Fruit fly (Drosophila melanogaster) whole organism, embryonic: Measurements from ENCODE around the gene Inx7.

Source experiments
- Atf3 ChIP-seq: fragments of 200-800 bp; sonication (Bioruptor generic); optimal IDR thresholded peaks from 3 replicates; lab custom pipeline; 2016; ENCODE audit warnings: missing biosample characterization, missing genetic modification characterization
- BEAF-32 ChIP-seq: fragments of 200-800 bp; sonication (Bioruptor generic); optimal IDR thresholded peaks from 3 replicates; lab custom pipeline; 2017; ENCODE audit warnings: missing biosample characterization, missing genetic modification characterization, mild to moderate bottlenecking, moderate library complexity, missing genetic modification reagents
- CG11696 ChIP-seq: fragments of 200-800 bp; sonication (Bioruptor generic); IDR thresholded peaks from 2 replicates; pipeline ENCODE4 v1.3.6; 2022; ENCODE audit warnings: missing biosample characterization, missing genetic modification characterization
- CG12071 ChIP-seq: fragments of 200-800 bp; sonication (Bioruptor generic); optimal IDR thresholded peaks from 3 replicates; lab custom pipeline; 2018; ENCODE audit warnings: missing biosample characterization, mild to moderate bottlenecking, missing genetic modification characterization
- CG13424 ChIP-seq: fragments of 200-800 bp; sonication (Bioruptor generic); optimal IDR thresholded peaks from 2 replicates; lab custom pipeline; 2019; ENCODE audit warnings: missing biosample characterization, mild to moderate bottlenecking, missing genetic modification characterization, moderate library complexity
- CG13775 ChIP-seq: fragments of 200-800 bp; sonication (Bioruptor generic); optimal IDR thresholded peaks from 3 replicates; lab custom pipeline; 2017; ENCODE audit warnings: missing biosample characterization, mild to moderate bottlenecking, missing genetic modification characterization
- CG13894 ChIP-seq: fragments of 200-800 bp; sonication (Bioruptor generic); optimal IDR thresholded peaks from 3 replicates; lab custom pipeline; 2018; ENCODE audit warnings: missing biosample characterization, mild to moderate bottlenecking, missing genetic modification characterization, moderate library complexity
- CG14710 ChIP-seq: fragments of 200-800 bp; sonication (Bioruptor generic); optimal IDR thresholded peaks from 3 replicates; lab custom pipeline; 2019; ENCODE audit warnings: missing biosample characterization, mild to moderate bottlenecking, missing genetic modification characterization, moderate library complexity
- CG14965 ChIP-seq: fragments of 200-800 bp; sonication (Bioruptor generic); optimal IDR thresholded peaks from 2 replicates; lab custom pipeline; 2016; ENCODE audit warnings: missing biosample characterization, missing genetic modification characterization, borderline replicate concordance
- CG17568 ChIP-seq: fragments of 200-800 bp; sonication (Bioruptor generic); optimal IDR thresholded peaks from 2 replicates; lab custom pipeline; 2018; ENCODE audit warnings: missing biosample characterization, mild to moderate bottlenecking, missing genetic modification characterization, moderate library complexity
- CG17802 ChIP-seq: fragments of 200-800 bp; sonication (Bioruptor generic); optimal IDR thresholded peaks from 2 replicates; lab custom pipeline; 2018; ENCODE audit warnings: missing biosample characterization, mild to moderate bottlenecking, missing genetic modification characterization, moderate library complexity
- CG18011 ChIP-seq: fragments of 200-800 bp; sonication (Bioruptor generic); optimal IDR thresholded peaks from 2 replicates; lab custom pipeline; 2017; ENCODE audit warnings: missing biosample characterization, missing genetic modification characterization, mild to moderate bottlenecking, moderate library complexity, missing genotype
- CG32767 ChIP-seq: fragments of 200-800 bp; sonication (Bioruptor generic); IDR thresholded peaks from 2 replicates; pipeline ENCODE4 v1.3.6; 2022; ENCODE audit warnings: missing biosample characterization, missing genetic modification characterization
- CG3838 ChIP-seq: fragments of 200-800 bp; sonication (Bioruptor generic); optimal IDR thresholded peaks from 3 replicates; lab custom pipeline; 2016; ENCODE audit warnings: missing biosample characterization, missing genetic modification characterization
- CG7271 ChIP-seq: fragments of 200-800 bp; sonication (Bioruptor generic); optimal IDR thresholded peaks from 2 replicates; lab custom pipeline; 2018; ENCODE audit warnings: missing biosample characterization, mild to moderate bottlenecking, missing genetic modification characterization, moderate library complexity
- CG8089 ChIP-seq: fragments of 200-800 bp; sonication (Bioruptor generic); optimal IDR thresholded peaks from 3 replicates; lab custom pipeline; 2016; ENCODE audit warnings: missing biosample characterization, missing genetic modification characterization
- CG8765 ChIP-seq: fragments of 200-800 bp; sonication (Bioruptor generic); IDR thresholded peaks from 2 replicates; pipeline ENCODE4 v1.3.6; 2022; ENCODE audit warnings: missing biosample characterization, missing genetic modification characterization
- CG9727 ChIP-seq: fragments of 200-800 bp; sonication (Bioruptor generic); optimal IDR thresholded peaks from 3 replicates; lab custom pipeline; 2017; ENCODE audit warnings: missing biosample characterization, mild to moderate bottlenecking, missing genetic modification characterization
- CHES-1-like ChIP-seq: fragments of 200-800 bp; sonication (Bioruptor generic); optimal IDR thresholded peaks from 2 replicates; lab custom pipeline; 2016; ENCODE audit warnings: missing biosample characterization, missing genetic modification characterization
- Drgx ChIP-seq: fragments of 200-800 bp; sonication (Bioruptor generic); IDR thresholded peaks from 2 replicates; pipeline ENCODE4 v1.3.6; 2022; ENCODE audit warnings: missing biosample characterization, missing genetic modification characterization
- HHEX ChIP-seq: fragments of 200-800 bp; sonication (Bioruptor generic); optimal IDR thresholded peaks from 3 replicates; lab custom pipeline; 2017; ENCODE audit warnings: missing biosample characterization, mild to moderate bottlenecking, missing genetic modification characterization, missing genetic modification reagents
- Kr ChIP-seq: fragments of 200-800 bp; sonication (Bioruptor generic); optimal IDR thresholded peaks from 2 replicates; lab custom pipeline; 2017; ENCODE audit warnings: missing biosample characterization, mild to moderate bottlenecking, missing genetic modification characterization
- Lpt ChIP-seq: fragments of >200 bp; optimal IDR thresholded peaks from 2 replicates; lab custom pipeline; 2018; ENCODE audit warnings: missing biosample characterization, missing genetic modification characterization
- MBD-R2 ChIP-seq: fragments of 200-800 bp; sonication (Bioruptor generic); IDR thresholded peaks from 2 replicates; pipeline ENCODE4 v1.3.6; 2022; ENCODE audit warnings: missing biosample characterization, missing genetic modification characterization
- Neu2 ChIP-seq: fragments of 200-800 bp; sonication (Bioruptor generic); optimal IDR thresholded peaks from 3 replicates; lab custom pipeline; 2016; ENCODE audit warnings: missing biosample characterization, missing genetic modification characterization, borderline replicate concordance
- Trl ChIP-seq, 3 experiments: fragments of >200 bp in 2 of 3; fragments of 200-800 bp in 1 of 3; sonication (Bioruptor generic) in 1 of 3; optimal IDR thresholded peaks; 2 replicates in 1 of 3; 3 replicates in 2 of 3; lab custom pipeline; 2016 to 2017; ENCODE audit warnings: missing biosample characterization in 1 of 3, missing genetic modification characterization in 1 of 3
- Usf ChIP-seq: fragments of 200-800 bp; sonication (Bioruptor generic); optimal IDR thresholded peaks from 2 replicates; lab custom pipeline; 2017; ENCODE audit warnings: missing genotype, missing biosample characterization, missing genetic modification characterization
- ab ChIP-seq: fragments of 200-800 bp; sonication (Bioruptor generic); optimal IDR thresholded peaks from 2 replicates; lab custom pipeline; 2016; ENCODE audit warnings: missing biosample characterization, missing genetic modification characterization
- aop ChIP-seq: fragments of 200-800 bp; sonication (Bioruptor generic); IDR thresholded peaks from 2 replicates; pipeline ENCODE4 v1.3.6; 2022; ENCODE audit warnings: missing biosample characterization, missing genetic modification characterization
- ash1 ChIP-seq: fragments of 200-800 bp; sonication (Bioruptor generic); optimal IDR thresholded peaks from 2 replicates; lab custom pipeline; 2018; ENCODE audit warnings: missing biosample characterization, mild to moderate bottlenecking, missing genetic modification characterization
- br ChIP-seq: fragments of >200 bp; optimal IDR thresholded peaks from 2 replicates; lab custom pipeline; 2017
- chif ChIP-seq, 2 experiments: fragments of 200-800 bp; sonication (Bioruptor generic); optimal IDR thresholded peaks; 3 replicates each; lab custom pipeline; 2016; ENCODE audit warnings: missing biosample characterization in 2 of 2, missing genetic modification characterization in 2 of 2
- dati ChIP-seq: fragments of 200-800 bp; sonication (Bioruptor generic); IDR thresholded peaks from 2 replicates; pipeline ENCODE4 v1.3.6; 2022; ENCODE audit warnings: missing biosample characterization, missing genetic modification characterization
- ewg ChIP-seq: fragments of 200-800 bp; sonication (Bioruptor generic); optimal IDR thresholded peaks from 3 replicates; lab custom pipeline; 2017; ENCODE audit warnings: mild to moderate bottlenecking, missing biosample characterization, missing genetic modification reagents, missing genetic modification characterization
- exex ChIP-seq: fragments of 200-800 bp; sonication (Bioruptor generic); optimal IDR thresholded peaks from 4 replicates; lab custom pipeline; 2018; ENCODE audit warnings: missing biosample characterization, mild to moderate bottlenecking, missing genetic modification characterization, moderate library complexity
- fd102C ChIP-seq: fragments of 200-800 bp; sonication (Bioruptor generic); optimal IDR thresholded peaks from 2 replicates; lab custom pipeline; 2018; ENCODE audit warnings: missing biosample characterization, mild to moderate bottlenecking, missing genetic modification characterization, moderate library complexity
- gro ChIP-seq: fragments of 200-800 bp; sonication (Bioruptor generic); optimal IDR thresholded peaks from 2 replicates; lab custom pipeline; 2016; ENCODE audit warnings: missing biosample characterization, missing genetic modification characterization
- hb ChIP-seq: fragments of 200-800 bp; sonication (Bioruptor generic); IDR thresholded peaks from 3 replicates; pipeline ENCODE4 v1.3.6; 2022; ENCODE audit warnings: missing biosample characterization, missing genetic modification characterization; ENCODE audit not compliant: partially characterized antibody
- jigr1 ChIP-seq: fragments of 200-800 bp; sonication (Bioruptor generic); IDR thresholded peaks from 3 replicates; pipeline ENCODE4 v1.3.6; 2022; ENCODE audit warnings: missing biosample characterization, missing genetic modification characterization
- jumu ChIP-seq: fragments of 200-800 bp; sonication (Bioruptor generic); optimal IDR thresholded peaks from 3 replicates; lab custom pipeline; 2016; ENCODE audit warnings: missing biosample characterization, missing genetic modification characterization
- odd ChIP-seq: fragments of 200-800 bp; sonication (Bioruptor generic); optimal IDR thresholded peaks from 2 replicates; lab custom pipeline; 2017; ENCODE audit warnings: missing biosample characterization, mild to moderate bottlenecking, missing genetic modification characterization
- pfk ChIP-seq: fragments of 200-800 bp; sonication (Bioruptor generic); optimal IDR thresholded peaks from 2 replicates; lab custom pipeline; 2018; ENCODE audit warnings: missing biosample characterization, mild to moderate bottlenecking, missing genetic modification characterization, moderate library complexity
- pros ChIP-seq: fragments of 200-800 bp; sonication (Bioruptor generic); optimal IDR thresholded peaks from 3 replicates; lab custom pipeline; 2019; ENCODE audit warnings: missing biosample characterization, mild to moderate bottlenecking, missing genetic modification characterization, moderate library complexity
- pzg ChIP-seq: fragments of 200-800 bp; sonication (Bioruptor generic); optimal IDR thresholded peaks from 3 replicates; lab custom pipeline; 2018; ENCODE audit warnings: missing biosample characterization, mild to moderate bottlenecking, missing genetic modification characterization, moderate library complexity
- rib ChIP-seq: fragments of 200-800 bp; sonication (Bioruptor generic); IDR thresholded peaks from 2 replicates; pipeline ENCODE4 v1.3.6; 2022; ENCODE audit warnings: missing biosample characterization, missing genetic modification characterization
- row ChIP-seq: fragments of 200-800 bp; sonication (Bioruptor generic); IDR thresholded peaks from 3 replicates; pipeline ENCODE4 v1.3.6; 2022; ENCODE audit warnings: missing biosample characterization, missing genetic modification characterization
- run ChIP-seq: fragments of 200-800 bp; sonication (Bioruptor generic); optimal IDR thresholded peaks from 3 replicates; lab custom pipeline; 2018; ENCODE audit warnings: missing biosample characterization, mild to moderate bottlenecking, missing genetic modification characterization
- sens ChIP-seq: fragments of 200-800 bp; sonication (Bioruptor generic); peaks from one replicate; lab custom pipeline; 2016; ENCODE audit warnings: missing biosample characterization, missing genetic modification characterization
- slou ChIP-seq: fragments of 200-800 bp; sonication (Bioruptor generic); optimal IDR thresholded peaks from 3 replicates; lab custom pipeline; 2016; ENCODE audit warnings: missing biosample characterization, missing genetic modification characterization

The Inx7 gene

DNA sequence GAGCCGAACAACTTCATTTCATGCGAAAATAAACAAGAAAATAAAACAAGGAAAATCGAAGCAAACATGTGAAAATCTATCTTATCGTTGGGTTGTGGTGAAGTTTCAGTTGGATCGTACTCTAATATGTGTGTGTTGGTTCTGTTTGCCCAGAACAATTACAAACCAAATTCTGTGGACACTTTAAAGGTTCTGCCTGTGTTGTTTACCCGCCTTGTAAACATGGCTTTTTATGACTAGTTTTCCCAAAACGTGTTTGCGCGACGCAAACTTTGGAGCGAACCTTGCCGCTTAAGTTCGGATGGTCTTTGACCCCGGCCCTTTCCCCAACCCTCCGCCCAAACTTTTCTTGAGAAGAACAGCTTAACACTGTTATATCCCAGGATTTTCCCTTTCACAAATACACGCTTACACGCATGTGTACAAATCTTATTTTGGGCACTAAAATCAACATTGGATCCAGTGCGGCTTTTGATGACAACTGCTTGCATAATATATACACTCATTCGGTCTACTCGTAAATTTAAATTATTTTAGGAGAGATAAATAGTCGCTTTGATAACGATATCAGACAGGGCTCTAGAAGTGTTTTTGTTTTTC, 10.8 kb upstream of the Inx7 start (continued):
- TF ChIP-seq Neu2 (GFP tag; lab: Kevin White, UChicago) (peak; percentile 44), CG9727 (peak; percentile 94), Atf3 (GFP tag; lab: Kevin White, UChicago) (peak; percentile 87), ab (GFP tag; lab: Kevin White, UChicago) (no peak), HHEX (peak; percentile 86), br (lab: Kevin White, UChicago) (no peak), slou (GFP tag; lab: Kevin White, UChicago) (peak; percentile 66), CG7271 (peak; percentile 80), CG17802 (tag; lab: Kevin White, UChicago) (peak; percentile 30), aop (no peak), CG12071 (GFP tag; lab: Kevin White, UChicago) (peak; percentile 80), CG32767 (GFP tag; lab: Robert Waterston, UW) (peak; percentile 65), CG14710 (tag; lab: Kevin White, UChicago) (peak; percentile 92), CG13424 (tag; lab: Kevin White, UChicago) (peak; percentile 73), CG11696 (GFP tag; lab: Robert Waterston, UW) (peak; percentile 44; the same call in 1 of the 2 replicates), pzg (GFP tag; lab: Kevin White, UChicago) (no peak), dati (GFP tag; lab: Robert Waterston, UW) (no peak), run (tag; lab: Kevin White, UChicago) (peak; percentile 48), hb (GFP tag; lab: Robert Waterston, UW) (no peak), CG8765 (no peak), CHES-1-like (GFP tag; lab: Kevin White, UChicago) (peak; percentile 91), ewg (GFP tag; lab: Kevin White, UChicago) (peak; percentile 75), Lpt (GFP tag; lab: Kevin White, UChicago) (no peak), ash1 (GFP tag; lab: Kevin White, UChicago) (peak; percentile 44), exex (peak; percentile 55), CG18011 (GFP tag; lab: Kevin White, UChicago) (peak; percentile 39), row (GFP tag; lab: Robert Waterston, UW) (peak; percentile 23; the same call in 1 of the 3 replicates), pfk (peak; percentile 66), Usf (GFP tag; lab: Kevin White, UChicago) (peak; percentile 42), gro (GFP tag; lab: Kevin White, UChicago) (peak; percentile 30), jigr1 (GFP tag; lab: Robert Waterston, UW) (no peak), rib (GFP tag; lab: Robert Waterston, UW) (no peak), MBD-R2 (GFP tag; lab: Robert Waterston, UW) (peak; percentile 44; the same call in 1 of the 2 replicates), chif (GFP tag; optimal IDR thresholded peaks at IDR 0.05; lab: Kevin White, UChicago) (peak; percentile 82 to 84), CG8089 (peak; percentile 94), Trl (optimal IDR thresholded peaks at IDR 0.05; lab: Kevin White, UChicago) (no peak), Trl (GFP tag; optimal IDR thresholded peaks at IDR 0.05; lab: Kevin White, UChicago) (peak; percentile 91), CG13894 (tag; lab: Kevin White, UChicago) (no peak), odd (GFP tag; lab: Kevin White, UChicago) (peak; percentile 90), Kr (GFP tag; lab: Kevin White, UChicago) (peak; percentile 99), CG13775 (GFP tag; lab: Kevin White, UChicago) (peak; percentile 75), CG3838 (GFP tag; lab: Kevin White, UChicago) (peak; percentile 83), CG14965 (GFP tag; lab: Kevin White, UChicago) (peak; percentile 85), fd102C (GFP tag; lab: Kevin White, UChicago) (peak; percentile 96), Drgx (GFP tag; lab: Robert Waterston, UW) (no peak), CG17568 (GFP tag; lab: Kevin White, UChicago) (peak; percentile 93), jumu (peak; percentile 68), BEAF-32 (GFP tag; lab: Kevin White, UChicago) (peak; percentile 1), sens (GFP tag; lab: Kevin White, UChicago) (peak; percentile 99), pros (peak; percentile 20)
